Fruit fly (Drosophila melanogaster) S2 (cell line): ENCODE data around the gene Stt3B.

Experiments
- CG8478 ChIP-seq: fragments of >200 bp; optimal IDR thresholded peaks from 2 replicates; lab custom pipeline; 2018
- CTCF ChIP-seq, 2 experiments: fragments of >200 bp; optimal IDR thresholded peaks; 2 replicates each; lab custom pipeline; 2018

DNA sequence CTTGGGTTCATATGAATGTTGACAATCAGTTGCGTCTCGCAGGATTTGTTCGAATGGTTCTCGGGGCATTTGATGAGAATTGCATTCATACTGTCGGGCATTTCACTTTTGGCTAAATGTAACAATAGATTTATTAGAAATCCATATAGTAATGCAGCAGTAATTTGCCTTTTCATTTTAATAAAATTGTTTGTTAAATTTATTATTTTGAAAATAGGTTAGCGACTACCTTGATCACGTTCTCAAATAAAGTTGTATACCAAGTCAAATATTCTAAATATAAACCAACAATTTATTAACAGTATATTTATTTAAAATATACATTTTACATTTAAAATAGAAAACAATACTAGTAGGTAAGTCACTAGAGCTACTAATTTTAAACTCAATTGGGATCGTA lies 39.5 kb upstream of the Stt3B start, which contains the start of gene CG34027:
- TF ChIP-seq CTCF (optimal IDR thresholded peaks at IDR 0.05; lab: Kevin White, UChicago) (no peak), CG8478 (lab: Kevin White, UChicago) (no peak)
